Worm (Caenorhabditis elegans) whole organism, L2 larva: ENCODE measurements around the gene Y55F3BR.11.

Source experiments
- C34F6.9 ChIP-seq: fragments of 150-350 bp; optimal IDR thresholded peaks from 2 replicates; lab custom pipeline; 2014; ENCODE audit warnings: missing biosample characterization, missing genetic modification characterization
- F13H6.1 ChIP-seq: sonication (generic microtip); optimal IDR thresholded peaks from 2 replicates; lab custom pipeline; 2016; ENCODE audit warnings: missing genetic modification characterization, missing compliant biosample characterization
- R02D3.7 ChIP-seq: fragments of 150-350 bp; optimal IDR thresholded peaks from 2 replicates; lab custom pipeline; 2014; ENCODE audit warnings: missing biosample characterization, missing genetic modification characterization
- Y55F3AM.14 ChIP-seq: fragments of 200-800 bp; sonication (Bioruptor generic); optimal IDR thresholded peaks from 2 replicates; lab custom pipeline; 2018; ENCODE audit warnings: mild to moderate bottlenecking, missing genetic modification characterization, missing compliant biosample characterization
- aly-2 ChIP-seq: fragments of 150-350 bp; optimal IDR thresholded peaks from 2 replicates; lab custom pipeline; 2014; ENCODE audit warnings: missing biosample characterization, missing genetic modification characterization
- ama-1 ChIP-seq: fragments of 150-350 bp; optimal IDR thresholded peaks from 2 replicates; lab custom pipeline; 2018; ENCODE audit warnings: inconsistent platforms
- blmp-1 ChIP-seq: sonication (generic microtip); optimal IDR thresholded peaks from 2 replicates; lab custom pipeline; 2017; ENCODE audit warnings: missing genetic modification characterization, mild to moderate bottlenecking, missing compliant biosample characterization, antibody characterized with exemption, moderate library complexity; ENCODE audit not compliant: insufficient read depth
- ceh-82 ChIP-seq: fragments of 150-350 bp; optimal IDR thresholded peaks from 2 replicates; lab custom pipeline; 2014; ENCODE audit warnings: missing biosample characterization, missing genetic modification characterization
- crh-2 ChIP-seq: sonication (generic microtip); optimal IDR thresholded peaks from 2 replicates; lab custom pipeline; 2017; ENCODE audit warnings: missing biosample characterization, missing genetic modification characterization
- egl-27 ChIP-seq: sonication (generic microtip); optimal IDR thresholded peaks from 3 replicates; lab custom pipeline; 2017; ENCODE audit warnings: missing biosample characterization, missing genetic modification reagents, missing genetic modification characterization
- elt-1 ChIP-seq: fragments of 150-350 bp; optimal IDR thresholded peaks from 2 replicates; lab custom pipeline; 2014; ENCODE audit warnings: missing biosample characterization, missing genetic modification characterization
- fos-1 ChIP-seq: fragments of 150-350 bp; optimal IDR thresholded peaks from 2 replicates; lab custom pipeline; 2014; ENCODE audit warnings: missing biosample characterization, missing genetic modification characterization
- gmeb-1 ChIP-seq: fragments of 150-350 bp; optimal IDR thresholded peaks from 2 replicates; lab custom pipeline; 2014; ENCODE audit warnings: missing biosample characterization, missing genetic modification characterization
- lin-11 ChIP-seq: fragments of 150-350 bp; sonication (generic microtip); optimal IDR thresholded peaks from 2 replicates; lab custom pipeline; 2014; ENCODE audit warnings: missing biosample characterization, missing genetic modification characterization, inconsistent platforms, mixed read lengths
- lin-13 ChIP-seq: fragments of 150-350 bp; optimal IDR thresholded peaks from 2 replicates; lab custom pipeline; 2014; ENCODE audit warnings: missing biosample characterization, missing genetic modification reagents, missing genetic modification characterization
- lsy-2 ChIP-seq, 2 experiments: fragments of 150-350 bp in 1 of 2; sonication (generic microtip) in 1 of 2; optimal IDR thresholded peaks; 2 replicates each; lab custom pipeline; 2014 to 2017; ENCODE audit warnings: missing biosample characterization in 2 of 2, missing genetic modification characterization in 2 of 2
- mab-5 ChIP-seq: fragments of 150-350 bp; optimal IDR thresholded peaks from 2 replicates; lab custom pipeline; 2014; ENCODE audit warnings: missing biosample characterization, missing genetic modification characterization
- mdl-1 ChIP-seq, 2 experiments: fragments of 150-350 bp in 1 of 2; sonication (generic microtip) in 1 of 2; optimal IDR thresholded peaks; 2 replicates each; lab custom pipeline; 2017; ENCODE audit warnings: missing biosample characterization in 2 of 2, missing genetic modification characterization in 2 of 2
- nhr-11 ChIP-seq: fragments of 150-350 bp; optimal IDR thresholded peaks from 2 replicates; lab custom pipeline; 2014; ENCODE audit warnings: missing biosample characterization, missing genetic modification characterization
- nhr-129 ChIP-seq: fragments of 150-350 bp; optimal IDR thresholded peaks from 2 replicates; lab custom pipeline; 2014; ENCODE audit warnings: missing biosample characterization, missing genetic modification characterization
- nhr-21 ChIP-seq: fragments of 150-350 bp; optimal IDR thresholded peaks from 2 replicates; lab custom pipeline; 2014; ENCODE audit warnings: missing biosample characterization, missing genetic modification characterization
- nhr-237 ChIP-seq: fragments of 150-350 bp; optimal IDR thresholded peaks from 2 replicates; lab custom pipeline; 2014; ENCODE audit warnings: missing biosample characterization, missing genetic modification characterization
- nhr-25 ChIP-seq: fragments of 150-350 bp; sonication (generic microtip); optimal IDR thresholded peaks from 3 replicates; lab custom pipeline; 2014; ENCODE audit warnings: missing biosample characterization, missing genetic modification characterization
- nhr-6 ChIP-seq: fragments of 150-350 bp; optimal IDR thresholded peaks from 2 replicates; lab custom pipeline; 2014; ENCODE audit warnings: missing biosample characterization, missing genetic modification characterization
- nhr-77 ChIP-seq: fragments of 150-350 bp; optimal IDR thresholded peaks from 2 replicates; lab custom pipeline; 2014; ENCODE audit warnings: missing biosample characterization, missing genetic modification characterization
- sem-4 ChIP-seq: fragments of 150-350 bp; optimal IDR thresholded peaks from 2 replicates; lab custom pipeline; 2014; ENCODE audit warnings: missing biosample characterization, missing genetic modification reagents, missing genetic modification characterization
- sma-3 ChIP-seq: sonication (generic microtip); optimal IDR thresholded peaks from 2 replicates; lab custom pipeline; 2016; ENCODE audit warnings: missing genetic modification reagents, missing genetic modification characterization, missing compliant biosample characterization
- sma-9 ChIP-seq, 2 experiments: fragments of 150-350 bp in 1 of 2; sonication (generic microtip) in 1 of 2; optimal IDR thresholded peaks; 2 replicates each; lab custom pipeline; 2014 to 2016; ENCODE audit warnings: missing genetic modification characterization in 2 of 2, mild to moderate bottlenecking in 1 of 2, missing biosample characterization in 1 of 2, missing compliant biosample characterization in 1 of 2, missing genetic modification reagents in 1 of 2, moderate library complexity in 1 of 2
- snpc-4 ChIP-seq: fragments of 150-350 bp; optimal IDR thresholded peaks from 2 replicates; lab custom pipeline; 2014; ENCODE audit warnings: missing biosample characterization, missing genetic modification characterization
- unc-55 ChIP-seq: fragments of 150-350 bp; sonication (generic microtip); optimal IDR thresholded peaks from 3 replicates; lab custom pipeline; 2014; ENCODE audit warnings: missing biosample characterization, missing genetic modification reagents, missing genetic modification characterization
- zag-1 ChIP-seq: fragments of 150-350 bp; optimal IDR thresholded peaks from 2 replicates; lab custom pipeline; 2014; ENCODE audit warnings: missing biosample characterization, missing genetic modification characterization
- ztf-11 ChIP-seq: sonication (generic microtip); optimal IDR thresholded peaks from 2 replicates; lab custom pipeline; 2017; ENCODE audit warnings: missing biosample characterization, missing genetic modification characterization
- ztf-4 ChIP-seq: fragments of 150-350 bp; optimal IDR thresholded peaks from 2 replicates; lab custom pipeline; 2014; ENCODE audit warnings: missing biosample characterization, missing genetic modification characterization

The Y55F3BR.11 gene

DNA sequence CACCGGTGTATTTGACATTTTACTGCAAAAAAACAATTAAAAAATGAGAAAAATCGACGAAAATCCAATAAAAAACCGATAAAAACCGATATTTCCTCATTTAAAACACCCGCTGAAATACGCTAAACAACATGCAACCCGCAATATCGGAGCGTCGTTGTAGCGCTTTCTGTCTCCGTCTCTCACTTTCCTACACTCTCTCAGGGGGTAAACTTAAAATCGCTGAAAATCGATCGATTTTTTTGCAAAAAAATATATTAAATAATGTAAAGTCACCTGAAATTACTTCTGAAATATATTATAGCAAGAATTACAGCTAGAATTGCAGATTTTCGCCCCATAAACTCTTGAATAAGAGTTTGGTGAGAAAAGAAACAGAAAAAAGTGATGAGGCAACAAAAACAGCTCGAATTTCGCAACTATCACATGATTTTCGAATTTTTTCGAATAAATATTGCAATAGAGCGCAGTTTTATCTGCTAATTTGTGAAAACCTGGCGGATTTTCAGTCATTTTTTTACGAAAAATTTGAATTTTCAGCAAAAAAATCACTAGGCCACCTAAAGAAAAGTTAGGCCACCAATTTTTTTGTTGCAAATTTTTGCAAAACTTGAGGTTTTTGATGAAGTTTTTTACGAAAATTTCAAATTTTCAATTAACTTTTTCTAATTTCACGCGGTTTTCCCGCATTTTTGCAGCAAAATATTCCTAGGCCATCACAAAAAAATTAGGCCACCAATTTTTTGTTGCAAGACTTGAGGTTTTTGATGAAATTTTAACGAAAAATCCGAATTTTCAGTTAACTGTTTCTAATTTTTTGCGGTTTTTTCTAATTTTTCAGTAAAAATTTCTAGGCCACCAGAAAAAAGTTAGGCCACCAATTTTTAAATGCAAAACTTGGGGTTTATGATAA, at the start of gene Y55F3BR.11, which contains the start of gene lem-4:
TSS of gene Y55F3BR.11 (plus strand) at position 863 of the 913 bp plus-strand sequence.
TSS of gene lem-4 (minus strand) at position 424 of the 913 bp plus-strand sequence.
- TF ChIP-seq mdl-1 (tag; optimal IDR thresholded peaks at IDR 0.05; lab: Kevin White, UChicago) (no peak), fos-1 (tag; lab: Kevin White, UChicago) (no peak), unc-55 (GFP tag; lab: Kevin White, UChicago) (peak; percentile 70), nhr-21 (tag; lab: Kevin White, UChicago) (peak; percentile 51), ztf-11 (tag; lab: Kevin White, UChicago) (no peak), ama-1 (lab: Kevin White, UChicago) (peak; percentile 4), sma-3 (peak; percentile 49), blmp-1 (tag; lab: Kevin White, UChicago) (no peak), C34F6.9 (tag; lab: Kevin White, UChicago) (peak; percentile 90), lin-13 (GFP tag; lab: Kevin White, UChicago) (peak; percentile 73), ztf-4 (tag; lab: Kevin White, UChicago) (peak; percentile 43), nhr-129 (peak; percentile 57), egl-27 (tag; lab: Kevin White, UChicago) (peak; percentile 16), mab-5 (tag; lab: Kevin White, UChicago) (no peak), sem-4 (no peak), nhr-77 (tag; lab: Kevin White, UChicago) (no peak), nhr-11 (tag; lab: Kevin White, UChicago) (no peak), sma-9 (GFP tag; optimal IDR thresholded peaks at IDR 0.05; lab: Kevin White, UChicago) (no peak), sma-9 (tag; optimal IDR thresholded peaks at IDR 0.05; lab: Kevin White, UChicago) (no peak), F13H6.1 (no peak), aly-2 (tag; lab: Kevin White, UChicago) (no peak), snpc-4 (tag; lab: Kevin White, UChicago) (peak; percentile 61), R02D3.7 (tag; lab: Kevin White, UChicago) (peak; percentile 4), ceh-82 (no peak), gmeb-1 (tag; lab: Kevin White, UChicago) (peak; percentile 94), zag-1 (tag; lab: Kevin White, UChicago) (no peak), nhr-237 (tag; lab: Kevin White, UChicago) (no peak), Y55F3AM.14 (GFP tag; lab: Kevin White, UChicago) (no peak), nhr-25 (tag; lab: Kevin White, UChicago) (peak; percentile 38), crh-2 (tag; lab: Kevin White, UChicago) (peak; percentile 71), nhr-6 (peak; percentile 28), elt-1 (tag; lab: Kevin White, UChicago) (no peak), lsy-2 (tag; optimal IDR thresholded peaks at IDR 0.05; lab: Kevin White, UChicago) (peak; percentile 63 to 82)

DNA sequence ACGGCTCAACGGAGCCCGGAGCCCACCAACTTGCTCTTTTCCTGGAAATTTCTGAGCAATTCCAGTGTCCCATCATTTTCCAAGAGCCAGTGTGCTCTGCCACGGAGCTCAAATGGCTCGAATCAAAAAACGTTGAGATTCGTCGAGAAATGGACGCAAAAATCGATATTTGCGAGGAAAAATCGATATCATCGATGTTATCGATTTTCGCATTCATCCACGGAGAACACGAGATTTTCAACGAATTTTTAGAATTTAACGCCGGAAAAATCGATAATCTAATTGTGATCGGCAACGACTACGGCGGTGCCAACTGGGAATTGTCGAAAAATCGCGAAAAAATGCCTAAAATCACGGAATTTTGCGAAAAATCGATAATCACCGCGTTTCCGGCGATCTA, 49.3 kb upstream of the Y55F3BR.11 start:
- TF ChIP-seq R02D3.7 (tag; lab: Kevin White, UChicago): no peak
- TF ChIP-seq snpc-4 (tag; lab: Kevin White, UChicago): no peak

DNA sequence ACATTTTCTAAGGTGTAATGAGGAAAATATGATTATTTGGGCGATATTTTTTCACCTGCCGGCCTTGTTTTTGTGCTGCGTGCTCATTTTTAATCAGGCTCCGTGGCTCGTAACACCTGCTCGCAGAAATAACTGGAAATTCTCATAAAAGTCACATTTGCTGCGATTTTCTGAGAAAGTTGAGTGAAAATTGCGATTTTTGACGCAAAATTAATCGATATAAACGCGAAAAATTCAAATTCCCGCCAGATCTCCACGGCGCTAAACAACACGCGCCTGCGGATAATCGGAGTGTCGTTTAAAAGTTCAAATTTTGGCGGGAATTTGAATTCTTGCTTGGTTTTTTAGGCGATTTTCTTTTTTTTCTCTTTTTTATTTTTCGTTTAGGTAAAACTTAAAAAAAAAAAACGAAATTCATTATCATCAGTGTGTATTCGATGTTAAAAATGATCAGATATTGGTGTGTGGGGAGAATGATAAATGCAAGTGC, 47.9 kb upstream of the Y55F3BR.11 start, which contains the start of gene Y55F3BL.6:
TSS of gene Y55F3BL.6 (minus strand) at position 51 of the 490 bp plus-strand sequence.
- TF ChIP-seq nhr-21 (tag; lab: Kevin White, UChicago) (no peak), lin-11 (tag; lab: Kevin White, UChicago) (peak; percentile 34), blmp-1 (tag; lab: Kevin White, UChicago) (no peak), C34F6.9 (tag; lab: Kevin White, UChicago) (no peak)

DNA sequence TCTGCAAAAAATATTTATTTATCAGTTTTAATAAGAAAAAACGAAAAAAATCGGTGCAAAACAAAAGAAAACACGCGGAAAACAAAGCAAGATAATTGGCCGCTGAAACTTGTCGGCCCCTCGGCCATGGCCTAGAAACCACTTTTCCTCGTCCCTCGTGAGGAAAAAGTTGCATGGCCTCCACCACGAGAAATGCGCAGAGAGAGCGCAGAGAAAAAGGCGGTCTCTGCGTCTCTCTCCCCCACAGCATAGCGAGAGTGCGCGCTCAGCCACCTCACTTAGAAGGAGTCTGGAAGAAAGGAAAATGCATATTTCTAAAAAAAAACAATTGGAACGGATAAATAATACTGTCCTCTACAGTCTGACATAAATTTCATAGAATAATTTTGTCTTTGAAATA, 41.7 kb upstream of the Y55F3BR.11 start:
- TF ChIP-seq gmeb-1 (tag; lab: Kevin White, UChicago) (peak; percentile 29), lsy-2 (tag; optimal IDR thresholded peaks at IDR 0.05; lab: Kevin White, UChicago) (peak in 1 of 2 experiments; percentile 31), unc-55 (GFP tag; lab: Kevin White, UChicago) (peak; percentile 55), F13H6.1 (peak; percentile 6)
- TF ChIP-seq, all 48 proteins: peak for 4; not testable (repeated sequence) for 44
